In genomic region chr3L:17948643-17949506, dm6 we compare ENCODE assay signal across 1 fruit fly cellular context.
TF ChIP-seq lines count a peak whose summit lies in the region.

No protein-coding gene starts in this region.

TF ChIP-seq in whole organism, embryonic, 481 proteins besides CTCF, POLR2A, EP300 and RAD21 (continued from another document and continues in another):
- TF ChIP-seq CG6254 (GFP tag; optimal IDR thresholded peaks at IDR 0.05; lab: Kevin White, UChicago) (no peak), twi (tag; optimal IDR thresholded peaks at IDR 0.05; lab: Kevin White, UChicago) (no peak), zfh2 (GFP tag; optimal IDR thresholded peaks at IDR 0.05; lab: Kevin White, UChicago) (no peak), cwo (GFP tag; optimal IDR thresholded peaks at IDR 0.05; lab: Kevin White, UChicago) (peak; percentile 100), CG8290 (GFP tag; optimal IDR thresholded peaks at IDR 0.05; lab: Kevin White, UChicago) (no peak), CG8290 (tag; optimal IDR thresholded peaks at IDR 0.05; lab: Kevin White, UChicago) (peak in 1 of 2 experiments; percentile 66), CG2129 (GFP tag; IDR thresholded peaks at IDR 0.05; lab: Robert Waterston, UW; ENCODE audit: partially characterized antibody) (no peak), C15 (GFP tag; IDR thresholded peaks at IDR 0.05; lab: Robert Waterston, UW) (0 out of 3 replicates have a peak, but pooled peaks have one; percentile 6), CG11456 (GFP tag; IDR thresholded peaks at IDR 0.05; lab: Robert Waterston, UW) (peak; percentile 72; the same call in 2 of the 3 replicates), crp (GFP tag; optimal IDR thresholded peaks at IDR 0.05; lab: Kevin White, UChicago) (no peak), tll (GFP tag; optimal IDR thresholded peaks at IDR 0.05; lab: Kevin White, UChicago) (no peak), hkb (optimal IDR thresholded peaks at IDR 0.05; lab: Kevin White, UChicago) (no peak), hkb (GFP tag; IDR thresholded peaks at IDR 0.05; lab: Robert Waterston, UW) (no peak), CG2120 (GFP tag; optimal IDR thresholded peaks at IDR 0.05; lab: Kevin White, UChicago) (peak; percentile 64), stwl (tag; optimal IDR thresholded peaks at IDR 0.05; lab: Kevin White, UChicago) (no peak), seq (GFP tag; IDR thresholded peaks at IDR 0.05; lab: Robert Waterston, UW) (no peak; the same call in 1 of the 2 replicates), Hand (GFP tag; optimal IDR thresholded peaks at IDR 0.05; lab: Kevin White, UChicago) (no peak), onecut (GFP tag; IDR thresholded peaks at IDR 0.05; lab: Robert Waterston, UW) (peak; percentile 28; the same call in 1 of the 2 replicates), dan (GFP tag; IDR thresholded peaks at IDR 0.05; lab: Robert Waterston, UW) (no peak), Poxn (GFP tag; IDR thresholded peaks at IDR 0.05; lab: Robert Waterston, UW) (no peak), btn (GFP tag; optimal IDR thresholded peaks at IDR 0.05; lab: Kevin White, UChicago) (no peak), Mes4 (GFP tag; optimal IDR thresholded peaks at IDR 0.05; lab: Kevin White, UChicago) (no peak), Neu2 (GFP tag; optimal IDR thresholded peaks at IDR 0.05; lab: Kevin White, UChicago; ENCODE audit: borderline replicate concordance) (no peak), grn (GFP tag; optimal IDR thresholded peaks at IDR 0.05; lab: Kevin White, UChicago) (peak; percentile 2), CoRest (tag; optimal IDR thresholded peaks at IDR 0.05; lab: Kevin White, UChicago) (peak; percentile 18), tna (GFP tag; IDR thresholded peaks at IDR 0.05; lab: Robert Waterston, UW; ENCODE audit: partially characterized antibody) (no peak), Med (GFP tag; lab: Kevin White, UChicago) (peak; percentile 78), CG6854 (GFP tag; optimal IDR thresholded peaks at IDR 0.05; lab: Kevin White, UChicago) (no peak), BEAF-32 (GFP tag; optimal IDR thresholded peaks at IDR 0.05; lab: Kevin White, UChicago) (no peak), CG15269 (tag; optimal IDR thresholded peaks at IDR 0.05; lab: Kevin White, UChicago) (no peak), bcd (GFP tag; optimal IDR thresholded peaks at IDR 0.05; lab: Kevin White, UChicago) (no peak), emc (GFP tag; optimal IDR thresholded peaks at IDR 0.05; lab: Kevin White, UChicago) (no peak), lola (GFP tag; optimal IDR thresholded peaks at IDR 0.05; lab: Kevin White, UChicago) (no peak), cato (GFP tag; optimal IDR thresholded peaks at IDR 0.05; lab: Kevin White, UChicago; ENCODE audit: borderline replicate concordance) (no peak), CG14965 (GFP tag; optimal IDR thresholded peaks at IDR 0.05; lab: Kevin White, UChicago; ENCODE audit: borderline replicate concordance) (no peak), CG8388 (GFP tag; optimal IDR thresholded peaks at IDR 0.05; lab: Kevin White, UChicago) (no peak), HmgD (GFP tag; optimal IDR thresholded peaks at IDR 0.05; lab: Kevin White, UChicago) (no peak), gce (GFP tag; IDR thresholded peaks at IDR 0.05; lab: Robert Waterston, UW) (peak; percentile 61; the same call in 1 of the 3 replicates), CG6765 (GFP tag; optimal IDR thresholded peaks at IDR 0.05; lab: Kevin White, UChicago) (no peak), Ssrp (tag; optimal IDR thresholded peaks at IDR 0.05; lab: Kevin White, UChicago) (no peak), Usf (GFP tag; optimal IDR thresholded peaks at IDR 0.05; lab: Kevin White, UChicago) (peak; percentile 28), Atf3 (GFP tag; optimal IDR thresholded peaks at IDR 0.05; lab: Kevin White, UChicago) (peak; percentile 7), CHES-1-like (GFP tag; optimal IDR thresholded peaks at IDR 0.05; lab: Kevin White, UChicago) (no peak), CG9932 (GFP tag; IDR thresholded peaks at IDR 0.05; lab: Robert Waterston, UW) (peak; percentile 58), Gsc (GFP tag; IDR thresholded peaks at IDR 0.05; lab: Robert Waterston, UW) (no peak), Stat92E (GFP tag; optimal IDR thresholded peaks at IDR 0.05; lab: Kevin White, UChicago) (no peak), hbn (GFP tag; IDR thresholded peaks at IDR 0.05; lab: Robert Waterston, UW; ENCODE audit: partially characterized antibody) (no peak), kni (GFP tag; optimal IDR thresholded peaks at IDR 0.05; lab: Kevin White, UChicago) (no peak), CG1024 (GFP tag; IDR thresholded peaks at IDR 0.05; lab: Robert Waterston, UW) (no peak), CG1832 (GFP tag; optimal IDR thresholded peaks at IDR 0.05; lab: Kevin White, UChicago) (peak; percentile 93), CG5180 (GFP tag; optimal IDR thresholded peaks at IDR 0.05; lab: Kevin White, UChicago) (no peak), ERR (GFP tag; optimal IDR thresholded peaks at IDR 0.05; lab: Kevin White, UChicago) (peak; percentile 50), Dbx (GFP tag; IDR thresholded peaks at IDR 0.05; lab: Robert Waterston, UW) (peak; percentile 65; the same call in 2 of the 3 replicates), sens-2 (GFP tag; IDR thresholded peaks at IDR 0.05; lab: Robert Waterston, UW) (no peak), CG3065 (GFP tag; optimal IDR thresholded peaks at IDR 0.05; lab: Kevin White, UChicago) (no peak), CG42726 (GFP tag; IDR thresholded peaks at IDR 0.05; lab: Robert Waterston, UW; ENCODE audit: partially characterized antibody) (peak; percentile 66), gem (tag; optimal IDR thresholded peaks at IDR 0.05; lab: Kevin White, UChicago) (peak; percentile 37), insv (GFP tag; optimal IDR thresholded peaks at IDR 0.05; lab: Kevin White, UChicago) (no peak), mirr (GFP tag; optimal IDR thresholded peaks at IDR 0.05; lab: Kevin White, UChicago) (peak; percentile 68), CG10462 (GFP tag; optimal IDR thresholded peaks at IDR 0.05; lab: Kevin White, UChicago) (no peak), ci (GFP tag; IDR thresholded peaks at IDR 0.05; lab: Robert Waterston, UW) (no peak), Bdp1 (GFP tag; optimal IDR thresholded peaks at IDR 0.05; lab: Kevin White, UChicago) (no peak), pnt (GFP tag; optimal IDR thresholded peaks at IDR 0.05; lab: Kevin White, UChicago) (no peak), luna (GFP tag; optimal IDR thresholded peaks at IDR 0.05; lab: Kevin White, UChicago) (no peak), Sox100B (GFP tag; optimal IDR thresholded peaks at IDR 0.05; lab: Kevin White, UChicago) (no peak), sens (GFP tag; lab: Kevin White, UChicago) (peak; percentile 5), kah (GFP tag; optimal IDR thresholded peaks at IDR 0.05; lab: Kevin White, UChicago) (no peak), Bgb (GFP tag; IDR thresholded peaks at IDR 0.05; lab: Robert Waterston, UW; ENCODE audit: partially characterized antibody) (peak; percentile 60; the same call in 1 of the 2 replicates), ab (GFP tag; optimal IDR thresholded peaks at IDR 0.05; lab: Kevin White, UChicago) (no peak), fd96Cb (tag; optimal IDR thresholded peaks at IDR 0.05; lab: Kevin White, UChicago) (no peak), bsh (GFP tag; optimal IDR thresholded peaks at IDR 0.05; lab: Kevin White, UChicago) (no peak), klu (GFP tag; IDR thresholded peaks at IDR 0.05; lab: Robert Waterston, UW) (0 out of 2 replicates have a peak, but pooled peaks have one; percentile 35), abd-A (tag; optimal IDR thresholded peaks at IDR 0.05; lab: Kevin White, UChicago) (peak; percentile 98), NFAT (GFP tag; IDR thresholded peaks at IDR 0.05; lab: Robert Waterston, UW) (peak; percentile 85), gro (GFP tag; optimal IDR thresholded peaks at IDR 0.05; lab: Kevin White, UChicago) (peak; percentile 65), CG11093 (GFP tag; IDR thresholded peaks at IDR 0.05; lab: Robert Waterston, UW) (no peak), CG13775 (GFP tag; optimal IDR thresholded peaks at IDR 0.05; lab: Kevin White, UChicago) (peak; percentile 29), Side (GFP tag; optimal IDR thresholded peaks at IDR 0.05; lab: Kevin White, UChicago) (no peak), CG4328 (GFP tag; optimal IDR thresholded peaks at IDR 0.05; lab: Kevin White, UChicago) (peak; percentile 10), CG9727 (GFP tag; optimal IDR thresholded peaks at IDR 0.05; lab: Kevin White, UChicago) (peak; percentile 38), CG10654 (GFP tag; optimal IDR thresholded peaks at IDR 0.05; lab: Kevin White, UChicago) (no peak), usp (GFP tag; optimal IDR thresholded peaks at IDR 0.05; lab: Kevin White, UChicago) (no peak), CG15601 (tag; optimal IDR thresholded peaks at IDR 0.05; lab: Kevin White, UChicago) (no peak), CG2116 (GFP tag; optimal IDR thresholded peaks at IDR 0.05; lab: Kevin White, UChicago) (no peak), CG16815 (GFP tag; optimal IDR thresholded peaks at IDR 0.05; lab: Kevin White, UChicago) (peak; percentile 21), Sry-δ (GFP tag; optimal IDR thresholded peaks at IDR 0.05; lab: Kevin White, UChicago) (no peak), NC2β (GFP tag; optimal IDR thresholded peaks at IDR 0.05; lab: Kevin White, UChicago) (no peak), chm (GFP tag; IDR thresholded peaks at IDR 0.05; lab: Robert Waterston, UW) (no peak), BtbVII (GFP tag; optimal IDR thresholded peaks at IDR 0.05; lab: Kevin White, UChicago) (no peak), NK7.1 (GFP tag; optimal IDR thresholded peaks at IDR 0.05; lab: Kevin White, UChicago) (no peak), Lhr (GFP tag; optimal IDR thresholded peaks at IDR 0.05; lab: Kevin White, UChicago) (no peak), ash1 (GFP tag; optimal IDR thresholded peaks at IDR 0.05; lab: Kevin White, UChicago) (no peak), CG34224 (GFP tag; IDR thresholded peaks at IDR 0.05; lab: Robert Waterston, UW; ENCODE audit: partially characterized antibody) (no peak), Rfx (GFP tag; IDR thresholded peaks at IDR 0.05; lab: Robert Waterston, UW) (peak; percentile 66), nau (GFP tag; optimal IDR thresholded peaks at IDR 0.05; lab: Kevin White, UChicago) (no peak), bigmax (GFP tag; optimal IDR thresholded peaks at IDR 0.05; lab: Kevin White, UChicago) (no peak), sc (optimal IDR thresholded peaks at IDR 0.05; lab: Kevin White, UChicago) (no peak), sc (GFP tag; optimal IDR thresholded peaks at IDR 0.05; lab: Kevin White, UChicago) (no peak), Hr51 (GFP tag; optimal IDR thresholded peaks at IDR 0.05; lab: Kevin White, UChicago) (no peak), tx (GFP tag; optimal IDR thresholded peaks at IDR 0.05; lab: Kevin White, UChicago) (no peak), E2f2 (GFP tag; IDR thresholded peaks at IDR 0.05; lab: Robert Waterston, UW) (no peak), Six4 (GFP tag; optimal IDR thresholded peaks at IDR 0.05; lab: Kevin White, UChicago) (no peak), bab2 (GFP tag; optimal IDR thresholded peaks at IDR 0.05; lab: Kevin White, UChicago) (no peak), CG2199 (GFP tag; IDR thresholded peaks at IDR 0.05; lab: Robert Waterston, UW) (0 out of 3 replicates have a peak, but pooled peaks have one; percentile 36), zen2 (GFP tag; IDR thresholded peaks at IDR 0.05; lab: Robert Waterston, UW; ENCODE audit: partially characterized antibody) (no peak), CG11695 (GFP tag; IDR thresholded peaks at IDR 0.05; lab: Robert Waterston, UW) (no peak), CG6689 (GFP tag; IDR thresholded peaks at IDR 0.05; lab: Robert Waterston, UW) (no peak), CG4282 (GFP tag; optimal IDR thresholded peaks at IDR 0.05; lab: Kevin White, UChicago) (no peak), CG14050 (GFP tag; IDR thresholded peaks at IDR 0.05; lab: Robert Waterston, UW) (no peak), CG32772 (GFP tag; IDR thresholded peaks at IDR 0.05; lab: Robert Waterston, UW) (peak; percentile 89), CG10274 (GFP tag; optimal IDR thresholded peaks at IDR 0.05; lab: Kevin White, UChicago) (no peak), CG34376 (GFP tag; optimal IDR thresholded peaks at IDR 0.05; lab: Kevin White, UChicago) (peak; percentile 77), CG6813 (GFP tag; optimal IDR thresholded peaks at IDR 0.05; lab: Kevin White, UChicago) (no peak), H15 (GFP tag; IDR thresholded peaks at IDR 0.05; lab: Robert Waterston, UW) (no peak), fu2 (GFP tag; optimal IDR thresholded peaks at IDR 0.05; lab: Kevin White, UChicago) (no peak), pita (GFP tag; optimal IDR thresholded peaks at IDR 0.05; lab: Kevin White, UChicago) (no peak), CG14710 (tag; optimal IDR thresholded peaks at IDR 0.05; lab: Kevin White, UChicago) (no peak), YL-1 (GFP tag; optimal IDR thresholded peaks at IDR 0.05; lab: Kevin White, UChicago) (no peak), crc (GFP tag; optimal IDR thresholded peaks at IDR 0.05; lab: Kevin White, UChicago) (no peak), CG13123 (GFP tag; optimal IDR thresholded peaks at IDR 0.05; lab: Kevin White, UChicago) (no peak), CG10147 (GFP tag; optimal IDR thresholded peaks at IDR 0.05; lab: Kevin White, UChicago) (peak; percentile 33), Camta (GFP tag; optimal IDR thresholded peaks at IDR 0.05; lab: Kevin White, UChicago) (no peak), CG11085 (GFP tag; IDR thresholded peaks at IDR 0.05; lab: Robert Waterston, UW) (no peak), fd102C (GFP tag; optimal IDR thresholded peaks at IDR 0.05; lab: Kevin White, UChicago) (no peak), CG17361 (GFP tag; IDR thresholded peaks at IDR 0.05; lab: Robert Waterston, UW) (peak; percentile 33; the same call in 1 of the 3 replicates), CG6791 (GFP tag; IDR thresholded peaks at IDR 0.05; lab: Robert Waterston, UW; ENCODE audit: partially characterized antibody) (peak; percentile 26; the same call in 1 of the 3 replicates), Dll (GFP tag; IDR thresholded peaks at IDR 0.05; lab: Robert Waterston, UW; ENCODE audit: partially characterized antibody) (no peak), Kr (GFP tag; optimal IDR thresholded peaks at IDR 0.05; lab: Kevin White, UChicago) (no peak), Rx (GFP tag; IDR thresholded peaks at IDR 0.05; lab: Robert Waterston, UW) (no peak), ATbp (GFP tag; optimal IDR thresholded peaks at IDR 0.05; lab: Kevin White, UChicago) (no peak), CG10209 (GFP tag; optimal IDR thresholded peaks at IDR 0.05; lab: Kevin White, UChicago) (no peak), CG18476 (GFP tag; optimal IDR thresholded peaks at IDR 0.05; lab: Kevin White, UChicago) (no peak), lab (GFP tag; optimal IDR thresholded peaks at IDR 0.05; lab: Kevin White, UChicago) (peak; percentile 74), jumu (GFP tag; optimal IDR thresholded peaks at IDR 0.05; lab: Kevin White, UChicago) (no peak), ham (GFP tag; IDR thresholded peaks at IDR 0.05; lab: Robert Waterston, UW) (no peak)
